Worm (Caenorhabditis elegans) whole organism, young adult: ENCODE results near the gene B0416.10.
A peak's percentile ranks its signal among the peaks of the same experiment; 100 is the strongest.

Experiments used
- C17E4.6 ChIP-seq: fragments of 200-800 bp; sonication (Bioruptor generic); IDR thresholded peaks from 2 replicates; pipeline ENCODE4 v1.3.6; 2022; ENCODE audit warnings: missing genetic modification reagents, missing genetic modification characterization, missing compliant biosample characterization
- F22D6.2 ChIP-seq: sonication (generic microtip); optimal IDR thresholded peaks from 2 replicates; lab custom pipeline; 2016; ENCODE audit warnings: mild to moderate bottlenecking, missing genetic modification characterization, missing compliant biosample characterization
- F33H1.4 ChIP-seq: fragments of 200-800 bp; sonication (Bioruptor generic); IDR thresholded peaks from 2 replicates; pipeline ENCODE4 v1.3.6; 2022; ENCODE audit warnings: missing genetic modification reagents, missing genetic modification characterization, missing compliant biosample characterization
- F37B4.10 ChIP-seq: fragments of 200-800 bp; sonication (Bioruptor generic); IDR thresholded peaks from 2 replicates; pipeline ENCODE4 v1.3.6; 2022; ENCODE audit warnings: missing genetic modification characterization, missing compliant biosample characterization
- F49E8.2 ChIP-seq: sonication (generic microtip); optimal IDR thresholded peaks from 3 replicates; lab custom pipeline; 2017; ENCODE audit warnings: missing genetic modification characterization, mild to moderate bottlenecking, missing compliant biosample characterization, antibody characterized with exemption, moderate library complexity; ENCODE audit not compliant: insufficient read depth
- F57A8.1 ChIP-seq: fragments of 200-800 bp; sonication (Bioruptor generic); optimal IDR thresholded peaks from 2 replicates; lab custom pipeline; 2018; ENCODE audit warnings: mild to moderate bottlenecking, missing genetic modification characterization, moderate library complexity, missing compliant biosample characterization
- T07F8.4 ChIP-seq: sonication (generic microtip); optimal IDR thresholded peaks from 2 replicates; lab custom pipeline; 2016; ENCODE audit warnings: mild to moderate bottlenecking, missing genetic modification characterization, moderate library complexity, missing compliant biosample characterization
- Y67H2A.10 ChIP-seq: fragments of 200-800 bp; sonication (Bioruptor generic); conservative IDR thresholded peaks from 2 replicates; pipeline ENCODE4 v1.3.6; 2022; ENCODE audit warnings: missing genetic modification reagents, missing genetic modification characterization, missing compliant biosample characterization
- Y79H2A.3 ChIP-seq: fragments of 200-800 bp; sonication (Bioruptor generic); conservative IDR thresholded peaks from 2 replicates; pipeline ENCODE4 v1.3.6; 2022; ENCODE audit warnings: missing genetic modification reagents, missing genetic modification characterization, missing compliant biosample characterization
- Y95B8A.8 ChIP-seq: fragments of 200-800 bp; sonication (Bioruptor generic); IDR thresholded peaks from 2 replicates; pipeline ENCODE4 v1.3.6; 2022; ENCODE audit warnings: missing genetic modification reagents, missing genetic modification characterization, missing compliant biosample characterization
- ZK185.1 ChIP-seq: sonication (generic microtip); optimal IDR thresholded peaks from 2 replicates; lab custom pipeline; 2016; ENCODE audit warnings: mild to moderate bottlenecking, missing genetic modification characterization, missing compliant biosample characterization; ENCODE audit not compliant: poor library complexity, severe bottlenecking
- akir-1 ChIP-seq: fragments of 200-800 bp; sonication (Bioruptor generic); optimal IDR thresholded peaks from 2 replicates; lab custom pipeline; 2018; ENCODE audit warnings: mild to moderate bottlenecking, missing genetic modification characterization, moderate library complexity, missing compliant biosample characterization
- atf-7 ChIP-seq: sonication (generic microtip); optimal IDR thresholded peaks from 2 replicates; lab custom pipeline; 2017; ENCODE audit warnings: mild to moderate bottlenecking, missing genetic modification characterization, missing compliant biosample characterization
- athp-1 ChIP-seq: sonication (generic microtip); optimal IDR thresholded peaks from 2 replicates; lab custom pipeline; 2017; ENCODE audit warnings: mild to moderate bottlenecking, missing genetic modification characterization, missing compliant biosample characterization
- attf-3 ChIP-seq: fragments of 200-800 bp; sonication (Bioruptor generic); conservative IDR thresholded peaks from 2 replicates; pipeline ENCODE4 v1.3.6; 2022; ENCODE audit warnings: missing genetic modification reagents, missing genetic modification characterization, missing compliant biosample characterization
- attf-6 ChIP-seq: fragments of 200-800 bp; sonication (Bioruptor generic); IDR thresholded peaks from 2 replicates; pipeline ENCODE4 v1.3.6; 2022; ENCODE audit warnings: missing genetic modification reagents, missing genetic modification characterization, missing compliant biosample characterization
- bed-1 ChIP-seq: fragments of 200-800 bp; sonication (Bioruptor generic); IDR thresholded peaks from 2 replicates; pipeline ENCODE4 v1.3.6; 2022; ENCODE audit warnings: missing genetic modification reagents, missing genetic modification characterization, missing compliant biosample characterization
- bed-2 ChIP-seq: fragments of 200-800 bp; sonication (Bioruptor generic); IDR thresholded peaks from 2 replicates; pipeline ENCODE4 v1.3.6; 2022; ENCODE audit warnings: missing genetic modification reagents, missing genetic modification characterization, missing compliant biosample characterization
- ceh-100 ChIP-seq: fragments of 200-800 bp; sonication (Bioruptor generic); IDR thresholded peaks from 2 replicates; pipeline ENCODE4 v1.3.6; 2022; ENCODE audit warnings: missing genetic modification reagents, missing genetic modification characterization, missing compliant biosample characterization
- ceh-27 ChIP-seq: fragments of 200-800 bp; sonication (Bioruptor generic); optimal IDR thresholded peaks from 2 replicates; lab custom pipeline; 2018; ENCODE audit warnings: mild to moderate bottlenecking, missing genetic modification characterization, moderate library complexity, missing compliant biosample characterization
- ceh-40 ChIP-seq: fragments of 200-800 bp; sonication (Bioruptor generic); IDR thresholded peaks from 2 replicates; pipeline ENCODE4 v1.3.6; 2022; ENCODE audit warnings: missing genetic modification characterization, missing compliant biosample characterization
- ceh-58 ChIP-seq: fragments of 200-800 bp; sonication (Bioruptor generic); IDR thresholded peaks from 2 replicates; pipeline ENCODE4 v1.3.6; 2022; ENCODE audit warnings: missing genetic modification characterization, missing compliant biosample characterization
- chd-7 ChIP-seq: sonication (generic microtip); optimal IDR thresholded peaks from 2 replicates; lab custom pipeline; 2016; ENCODE audit warnings: mild to moderate bottlenecking, missing genetic modification characterization, moderate library complexity, missing compliant biosample characterization
- egl-44 ChIP-seq: fragments of 200-800 bp; sonication (Bioruptor generic); IDR thresholded peaks from 2 replicates; pipeline ENCODE4 v1.3.6; 2022; ENCODE audit warnings: missing genetic modification reagents, missing genetic modification characterization, missing compliant biosample characterization
- ets-4 ChIP-seq: fragments of 200-800 bp; sonication (Bioruptor generic); optimal IDR thresholded peaks from 2 replicates; lab custom pipeline; 2018; ENCODE audit warnings: mild to moderate bottlenecking, missing genetic modification characterization, missing compliant biosample characterization
- lag-1 ChIP-seq: fragments of 200-800 bp; sonication (Bioruptor generic); IDR thresholded peaks from 2 replicates; pipeline ENCODE4 v1.3.6; 2022; ENCODE audit warnings: missing genetic modification reagents, missing genetic modification characterization, missing compliant biosample characterization
- let-526 ChIP-seq: fragments of 200-800 bp; sonication (Bioruptor generic); IDR thresholded peaks from 2 replicates; pipeline ENCODE4 v1.3.6; 2022; ENCODE audit warnings: missing genetic modification reagents, missing genetic modification characterization, missing compliant biosample characterization
- let-607 ChIP-seq, 2 experiments: fragments of 200-800 bp in 1 of 2; sonication (Bioruptor generic) in 1 of 2; sonication (generic microtip) in 1 of 2; optimal IDR thresholded peaks; 2 replicates each; lab custom pipeline; 2016 to 2018; ENCODE audit warnings: mild to moderate bottlenecking in 2 of 2, missing compliant biosample characterization in 2 of 2, missing genetic modification characterization in 2 of 2, moderate library complexity in 2 of 2, missing genotype in 1 of 2
- lir-1 ChIP-seq: fragments of 200-800 bp; sonication (Bioruptor generic); conservative IDR thresholded peaks from 2 replicates; pipeline ENCODE4 v1.3.6; 2022; ENCODE audit warnings: missing genetic modification reagents, missing genetic modification characterization, missing compliant biosample characterization
- madf-6 ChIP-seq: fragments of 200-800 bp; sonication (Bioruptor generic); IDR thresholded peaks from 2 replicates; pipeline ENCODE4 v1.3.6; 2022; ENCODE audit warnings: missing genetic modification reagents, missing genetic modification characterization, missing compliant biosample characterization
- mcd-1 ChIP-seq: fragments of 200-800 bp; sonication (Bioruptor generic); IDR thresholded peaks from 2 replicates; pipeline ENCODE4 v1.3.6; 2022; ENCODE audit warnings: missing genetic modification reagents, missing genetic modification characterization, missing compliant biosample characterization
- nfya-2 ChIP-seq: fragments of 200-800 bp; sonication (Bioruptor generic); IDR thresholded peaks from 2 replicates; pipeline ENCODE4 v1.3.6; 2022; ENCODE audit warnings: missing genetic modification reagents, missing genetic modification characterization, missing compliant biosample characterization
- nhr-179 ChIP-seq: sonication (generic microtip); optimal IDR thresholded peaks from 2 replicates; lab custom pipeline; 2016; ENCODE audit warnings: mild to moderate bottlenecking, missing genetic modification characterization, missing compliant biosample characterization
- pbrm-1 ChIP-seq: fragments of 200-800 bp; sonication (Bioruptor generic); IDR thresholded peaks from 2 replicates; pipeline ENCODE4 v1.3.6; 2022; ENCODE audit warnings: missing genetic modification reagents, missing genetic modification characterization, missing compliant biosample characterization
- rpc-1 ChIP-seq, 2 experiments: fragments of 150-350 bp in 1 of 2; sonication (generic microtip) in 1 of 2; optimal IDR thresholded peaks; 2 replicates each; lab custom pipeline; 2014 to 2018; ENCODE audit warnings: missing biosample characterization in 1 of 2, missing genetic modification characterization in 1 of 2, missing genetic modification reagents in 1 of 2, missing genotype in 1 of 2
- sdz-38 ChIP-seq: sonication (generic microtip); optimal IDR thresholded peaks from 2 replicates; lab custom pipeline; 2016; ENCODE audit warnings: missing genotype, missing genetic modification characterization, missing compliant biosample characterization
- snpc-1.3 ChIP-seq: sonication (generic microtip); optimal IDR thresholded peaks from 2 replicates; lab custom pipeline; 2017; ENCODE audit warnings: missing genetic modification characterization, mild to moderate bottlenecking, missing compliant biosample characterization, antibody characterized with exemption, moderate library complexity, missing genotype, missing genetic modification reagents; ENCODE audit not compliant: insufficient read depth
- snpc-3.4 ChIP-seq: sonication (generic microtip); optimal IDR thresholded peaks from 2 replicates; lab custom pipeline; 2017; ENCODE audit warnings: missing genetic modification characterization, mild to moderate bottlenecking, missing compliant biosample characterization, antibody characterized with exemption, moderate library complexity, missing genotype, missing genetic modification reagents
- somi-1 ChIP-seq: fragments of 200-800 bp; sonication (Bioruptor generic); optimal IDR thresholded peaks from 2 replicates; lab custom pipeline; 2018; ENCODE audit warnings: mild to moderate bottlenecking, missing genetic modification characterization, missing compliant biosample characterization
- tbx-9 ChIP-seq: sonication (generic microtip); optimal IDR thresholded peaks from 2 replicates; lab custom pipeline; 2016; ENCODE audit warnings: borderline replicate concordance, missing genetic modification characterization, inconsistent platforms, missing compliant biosample characterization
- tlf-1 ChIP-seq: fragments of 200-800 bp; sonication (Bioruptor generic); optimal IDR thresholded peaks from 2 replicates; lab custom pipeline; 2018; ENCODE audit warnings: mild to moderate bottlenecking, missing genetic modification characterization, missing compliant biosample characterization
- unc-62 ChIP-seq: fragments of 150-350 bp; optimal IDR thresholded peaks from 2 replicates; lab custom pipeline; 2014; ENCODE audit warnings: missing biosample characterization, missing genetic modification reagents, missing genetic modification characterization
- xnd-1 ChIP-seq: sonication (generic microtip); optimal IDR thresholded peaks from 2 replicates; lab custom pipeline; 2016; ENCODE audit warnings: missing genotype, missing genetic modification reagents, missing genetic modification characterization, missing compliant biosample characterization
- zfh-2 ChIP-seq: fragments of 200-800 bp; sonication (Bioruptor generic); conservative IDR thresholded peaks from 2 replicates; pipeline ENCODE4 v1.3.6; 2022; ENCODE audit warnings: missing genetic modification reagents, missing genetic modification characterization, missing compliant biosample characterization
- ztf-3 ChIP-seq: fragments of 200-800 bp; sonication (Bioruptor generic); optimal IDR thresholded peaks from 2 replicates; lab custom pipeline; 2018; ENCODE audit warnings: mild to moderate bottlenecking, missing genetic modification characterization, missing compliant biosample characterization
- ztf-6 ChIP-seq: fragments of 200-800 bp; sonication (Bioruptor generic); IDR thresholded peaks from 2 replicates; pipeline ENCODE4 v1.3.6; 2022; ENCODE audit warnings: missing genetic modification reagents, missing genetic modification characterization, missing compliant biosample characterization

B0416.10 gene

ce11 chrX:9242123-9242522, 32.4 kb downstream of the B0416.10 start, which contains the start of gene lgc-4:
TSS of gene lgc-4 (minus strand) at chrX:9242223.
- no peak for TF ChIP-seq Y67H2A.10
- TF ChIP-seq rpc-1 (optimal IDR thresholded peaks at IDR 0.05; lab: Kevin White, UChicago) = no peak
- no peak for TF ChIP-seq rpc-1 (tag; optimal IDR thresholded peaks at IDR 0.05; lab: Kevin White, UChicago)
- no peak for TF ChIP-seq snpc-3.4 (tag; lab: Kevin White, UChicago)
- no peak for TF ChIP-seq Y79H2A.3 (GFP tag; lab: Robert Waterston, UW)
- no peak for TF ChIP-seq mcd-1
- no peak for TF ChIP-seq ceh-58 (GFP tag; lab: Robert Waterston, UW)
- TF ChIP-seq attf-3 (GFP tag; lab: Robert Waterston, UW) = no peak
- TF ChIP-seq ets-4 (GFP tag; lab: Kevin White, UChicago) = no peak
- no peak for TF ChIP-seq T07F8.4 (tag; lab: Kevin White, UChicago)
- TF ChIP-seq F57A8.1 (GFP tag; lab: Kevin White, UChicago) = no peak
- no peak for TF ChIP-seq nhr-179 (tag; lab: Kevin White, UChicago)
- no peak for TF ChIP-seq bed-2 (GFP tag; lab: Robert Waterston, UW)
- no peak for TF ChIP-seq ZK185.1
- TF ChIP-seq F33H1.4 (GFP tag; lab: Robert Waterston, UW) = no peak
- TF ChIP-seq C17E4.6 (GFP tag; lab: Robert Waterston, UW) = no peak

ce11 chrX:9238692-9239091, 35.8 kb downstream of the B0416.10 start:
- TF ChIP-seq attf-6 (GFP tag; lab: Robert Waterston, UW) (peak; percentile 46; the same call in 1 of the 2 replicates), chd-7 (tag; lab: Kevin White, UChicago) (peak; percentile 42), ceh-100 (peak; percentile 59), ztf-6 (GFP tag; lab: Robert Waterston, UW) (no peak), bed-1 (GFP tag; lab: Robert Waterston, UW) (no peak), pbrm-1 (GFP tag; lab: Robert Waterston, UW) (0 out of 2 replicates have a peak, but pooled peaks have one; percentile 53), unc-62 (GFP tag; lab: Kevin White, UChicago) (no peak), lag-1 (GFP tag; lab: Robert Waterston, UW) (no peak), sdz-38 (peak; percentile 7), tlf-1 (no peak), atf-7 (tag; lab: Kevin White, UChicago) (no peak), let-607 (tag; optimal IDR thresholded peaks at IDR 0.05; lab: Kevin White, UChicago) (peak in 1 of 2 experiments; percentile 35), F37B4.10 (GFP tag; lab: Robert Waterston, UW) (no peak), tbx-9 (tag; lab: Kevin White, UChicago) (no peak), lir-1 (GFP tag; lab: Robert Waterston, UW) (no peak), ceh-27 (GFP tag; lab: Kevin White, UChicago) (peak; percentile 6), ceh-40 (0 out of 2 replicates have a peak, but pooled peaks have one; percentile 54), somi-1 (GFP tag; lab: Kevin White, UChicago) (peak; percentile 60), athp-1 (tag; lab: Kevin White, UChicago) (peak; percentile 44), ztf-3 (GFP tag; lab: Kevin White, UChicago) (no peak), let-526 (no peak), rpc-1 (optimal IDR thresholded peaks at IDR 0.05; lab: Kevin White, UChicago) (peak; percentile 91), rpc-1 (tag; optimal IDR thresholded peaks at IDR 0.05; lab: Kevin White, UChicago) (peak; percentile 98), Y95B8A.8 (GFP tag; lab: Robert Waterston, UW) (no peak), nfya-2 (GFP tag; lab: Robert Waterston, UW) (no peak), zfh-2 (GFP tag; lab: Robert Waterston, UW) (no peak), snpc-1.3 (tag; lab: Kevin White, UChicago) (peak; percentile 83), egl-44 (GFP tag; lab: Robert Waterston, UW) (peak; percentile 79), F22D6.2 (no peak), xnd-1 (no peak), akir-1 (GFP tag; lab: Kevin White, UChicago) (no peak), F49E8.2 (tag; lab: Kevin White, UChicago) (no peak), F33H1.4 (GFP tag; lab: Robert Waterston, UW) (no peak), bed-2 (GFP tag; lab: Robert Waterston, UW) (no peak), C17E4.6 (GFP tag; lab: Robert Waterston, UW) (no peak), madf-6 (GFP tag; lab: Robert Waterston, UW) (no peak)
